Worm (Caenorhabditis elegans) whole organism, L3 larva: Measurements from ENCODE around the gene cal-3.

ENCODE experiments used
- elt-1 ChIP-seq: fragments of 150-350 bp; optimal IDR thresholded peaks from 2 replicates; lab custom pipeline; 2014; ENCODE audit warnings: missing biosample characterization, missing genetic modification characterization
- fos-1 ChIP-seq: fragments of 150-350 bp; optimal IDR thresholded peaks from 2 replicates; lab custom pipeline; 2014; ENCODE audit warnings: missing biosample characterization, missing genetic modification characterization
- mdl-1 ChIP-seq: fragments of 150-350 bp; optimal IDR thresholded peaks from 2 replicates; lab custom pipeline; 2014; ENCODE audit warnings: missing biosample characterization, missing genetic modification characterization
- nhr-25 ChIP-seq: sonication (generic microtip); optimal IDR thresholded peaks from 2 replicates; lab custom pipeline; 2017; ENCODE audit warnings: missing biosample characterization, missing genetic modification characterization

DNA sequence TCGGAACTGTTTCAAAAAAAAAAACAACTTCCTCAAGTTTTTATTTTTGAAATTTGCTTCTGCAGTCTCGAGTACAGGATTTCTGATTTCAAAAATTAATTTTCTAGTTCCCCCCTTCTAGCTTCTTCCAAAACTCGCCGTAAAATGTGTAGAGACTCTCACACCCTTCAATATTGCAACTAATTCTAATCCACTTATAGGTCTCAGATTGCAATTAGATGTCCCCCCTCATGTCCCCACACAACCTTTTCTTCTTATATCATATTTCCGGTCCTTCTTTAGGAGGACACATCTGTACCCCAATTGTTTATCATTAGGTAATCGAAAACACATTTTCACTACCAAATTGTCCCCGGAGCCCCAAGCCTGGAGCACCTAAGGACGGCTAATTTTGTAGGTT is 5.5 kb upstream of the cal-3 start:
- no peak for TF ChIP-seq elt-1
- TF ChIP-seq nhr-25 (tag; lab: Kevin White, UChicago): no peak
- TF ChIP-seq fos-1 (tag; lab: Kevin White, UChicago): no peak
- TF ChIP-seq mdl-1 (tag; lab: Kevin White, UChicago): no peak
